Fruit fly (Drosophila melanogaster): Measurements from ENCODE around the gene Marf.

Marf gene

dm6 chrX:6340593-6341068 is 25.1 kb upstream of the Marf start (continued):
- TF ChIP-seq MTF-1 (GFP tag; optimal IDR thresholded peaks at IDR 0.05; ENCODE audit: borderline replicate concordance) (no peak), Atf6 (GFP tag; IDR thresholded peaks at IDR 0.05) (peak; percentile 82), ems (GFP tag; optimal IDR thresholded peaks at IDR 0.05) (peak; percentile 41), h (optimal IDR thresholded peaks at IDR 0.05) (no peak), ssp (GFP tag; IDR thresholded peaks at IDR 0.05) (peak; percentile 28; the same call in 1 of the 2 replicates), CG17829 (tag; optimal IDR thresholded peaks at IDR 0.05) (peak; percentile 64), D19A (tag; optimal IDR thresholded peaks at IDR 0.05) (peak; percentile 70), sens (GFP tag) (peak; percentile 87), ken (GFP tag; IDR thresholded peaks at IDR 0.05) (no peak), ranshi (GFP tag; IDR thresholded peaks at IDR 0.05) (no peak), CG2712 (tag; optimal IDR thresholded peaks at IDR 0.05) (peak; percentile 84), nmo (GFP tag; optimal IDR thresholded peaks at IDR 0.05) (peak; percentile 82), lmd (GFP tag; IDR thresholded peaks at IDR 0.05) (peak; percentile 58), CG16779 (GFP tag; IDR thresholded peaks at IDR 0.05) (no peak), pnt (GFP tag; optimal IDR thresholded peaks at IDR 0.05) (no peak), tin (GFP tag; optimal IDR thresholded peaks at IDR 0.05) (peak; percentile 44), CG10431 (GFP tag; optimal IDR thresholded peaks at IDR 0.05) (peak; percentile 61), shn (GFP tag; optimal IDR thresholded peaks at IDR 0.05) (no peak), dimm (GFP tag; IDR thresholded peaks at IDR 0.05) (0 out of 2 replicates have a peak, but pooled peaks have one; percentile 16), CG10543 (GFP tag; optimal IDR thresholded peaks at IDR 0.05) (peak; percentile 80), ase (GFP tag; IDR thresholded peaks at IDR 0.05) (peak; percentile 62; the same call in 1 of the 3 replicates), unc-4 (GFP tag; IDR thresholded peaks at IDR 0.05; ENCODE audit: partially characterized antibody) (no peak), CG10274 (GFP tag; optimal IDR thresholded peaks at IDR 0.05) (peak; percentile 52), Optix (GFP tag; IDR thresholded peaks at IDR 0.05) (no peak), Hr51 (GFP tag; optimal IDR thresholded peaks at IDR 0.05) (peak in 1 of 2 experiments; percentile 86), tll (GFP tag; optimal IDR thresholded peaks at IDR 0.05) (no peak), H15 (GFP tag; IDR thresholded peaks at IDR 0.05) (peak; percentile 55; the same call in 1 of the 3 replicates), CG32532 (GFP tag; IDR thresholded peaks at IDR 0.05) (peak; percentile 75; the same call in 1 of the 2 replicates), aop (GFP tag; IDR thresholded peaks at IDR 0.05) (no peak), CG6813 (GFP tag; optimal IDR thresholded peaks at IDR 0.05) (peak; percentile 63), Scr (GFP tag; IDR thresholded peaks at IDR 0.05; ENCODE audit: partially characterized antibody) (no peak), Atf3 (GFP tag; optimal IDR thresholded peaks at IDR 0.05) (no peak), CG9215 (GFP tag; IDR thresholded peaks at IDR 0.05) (peak; percentile 61), CG31224 (GFP tag; IDR thresholded peaks at IDR 0.05) (peak; percentile 49; the same call in 1 of the 2 replicates), NC2α (GFP tag; optimal IDR thresholded peaks at IDR 0.05) (no peak), HLHmδ (GFP tag; optimal IDR thresholded peaks at IDR 0.05) (no peak), CG11560 (tag; IDR thresholded peaks at IDR 0.05) (no peak), yki (optimal IDR thresholded peaks at IDR 0.05) (no peak), tgo (GFP tag; IDR thresholded peaks at IDR 0.05) (no peak; the same call in 2 of the 3 replicates), CG8944 (GFP tag; optimal IDR thresholded peaks at IDR 0.05) (no peak), CG7963 (GFP tag; IDR thresholded peaks at IDR 0.05; ENCODE audit: partially characterized antibody) (no peak), Chrac-16 (GFP tag; optimal IDR thresholded peaks at IDR 0.05) (peak; percentile 48), esg (GFP tag; conservative IDR thresholded peaks at IDR 0.05) (peak; percentile 56), ro (GFP tag; IDR thresholded peaks at IDR 0.05) (no peak), p53 (GFP tag; optimal IDR thresholded peaks at IDR 0.05) (no peak), pzg (GFP tag; optimal IDR thresholded peaks at IDR 0.05) (no peak), CG10209 (GFP tag; optimal IDR thresholded peaks at IDR 0.05) (peak; percentile 79), CG2199 (GFP tag; IDR thresholded peaks at IDR 0.05) (no peak), B-H2 (GFP tag; optimal IDR thresholded peaks at IDR 0.05) (peak; percentile 52), CG4707 (GFP tag; optimal IDR thresholded peaks at IDR 0.05) (peak; percentile 29), CG2116 (GFP tag; optimal IDR thresholded peaks at IDR 0.05) (peak; percentile 33), zfh2 (GFP tag; optimal IDR thresholded peaks at IDR 0.05) (peak; percentile 49)

All from whole organism, embryonic.